Fruit fly (Drosophila melanogaster) whole organism, embryonic: Measurements from ENCODE around the gene Best3.

Experiments
- Awh ChIP-seq: fragments of 200-800 bp; sonication (Bioruptor generic); IDR thresholded peaks from 2 replicates; pipeline ENCODE4, ENCODE4 v1.3.6; 2022; ENCODE audit warnings: missing biosample characterization, missing genetic modification characterization
- CG10147 ChIP-seq: fragments of 200-800 bp; sonication (Bioruptor generic); optimal IDR thresholded peaks from 2 replicates; lab custom pipeline; 2019; ENCODE audit warnings: missing biosample characterization, mild to moderate bottlenecking, missing genetic modification characterization, moderate library complexity
- CG10321 ChIP-seq: fragments of 200-800 bp; sonication (Bioruptor generic); IDR thresholded peaks from 2 replicates; pipeline ENCODE4 v1.3.6; 2022; ENCODE audit warnings: missing biosample characterization, missing genetic modification characterization
- CG10431 ChIP-seq: fragments of 200-800 bp; sonication (Bioruptor generic); optimal IDR thresholded peaks from 3 replicates; lab custom pipeline; 2018; ENCODE audit warnings: missing biosample characterization, mild to moderate bottlenecking, missing genetic modification characterization
- CG1233 ChIP-seq: fragments of 200-800 bp; sonication (Bioruptor generic); optimal IDR thresholded peaks from 4 replicates; lab custom pipeline; 2018; ENCODE audit warnings: missing biosample characterization, mild to moderate bottlenecking, missing genetic modification characterization
- CG12769 ChIP-seq: fragments of 200-800 bp; sonication (Bioruptor generic); optimal IDR thresholded peaks from 2 replicates; lab custom pipeline; 2019; ENCODE audit warnings: missing biosample characterization, mild to moderate bottlenecking, missing genetic modification characterization, moderate library complexity
- CG14014 ChIP-seq: fragments of 200-800 bp; sonication (Bioruptor generic); IDR thresholded peaks from 2 replicates; pipeline ENCODE4 v1.3.6; 2022; ENCODE audit warnings: missing biosample characterization, missing genetic modification characterization
- CG14710 ChIP-seq: fragments of 200-800 bp; sonication (Bioruptor generic); optimal IDR thresholded peaks from 3 replicates; lab custom pipeline; 2019; ENCODE audit warnings: missing biosample characterization, mild to moderate bottlenecking, missing genetic modification characterization, moderate library complexity
- CG15601 ChIP-seq: fragments of 200-800 bp; sonication (Bioruptor generic); optimal IDR thresholded peaks from 3 replicates; lab custom pipeline; 2019; ENCODE audit warnings: missing biosample characterization, mild to moderate bottlenecking, missing genetic modification characterization, moderate library complexity
- CG15696 ChIP-seq: fragments of 200-800 bp; sonication (Bioruptor generic); optimal IDR thresholded peaks from 2 replicates; lab custom pipeline; 2019; ENCODE audit warnings: missing biosample characterization, mild to moderate bottlenecking, missing genetic modification characterization, moderate library complexity
- CG1603 ChIP-seq: fragments of 200-800 bp; sonication (Bioruptor generic); optimal IDR thresholded peaks from 2 replicates; lab custom pipeline; 2019; ENCODE audit warnings: missing biosample characterization, mild to moderate bottlenecking, missing genetic modification characterization, moderate library complexity
- CG17186 ChIP-seq: fragments of 200-800 bp; sonication (Bioruptor generic); optimal IDR thresholded peaks from 3 replicates; lab custom pipeline; 2017; ENCODE audit warnings: missing biosample characterization, missing genetic modification reagents, missing genetic modification characterization
- CG17568 ChIP-seq: fragments of 200-800 bp; sonication (Bioruptor generic); optimal IDR thresholded peaks from 2 replicates; lab custom pipeline; 2018; ENCODE audit warnings: missing biosample characterization, mild to moderate bottlenecking, missing genetic modification characterization, moderate library complexity
- CG2678 ChIP-seq: fragments of 200-800 bp; sonication (Bioruptor generic); optimal IDR thresholded peaks from 3 replicates; lab custom pipeline; 2019; ENCODE audit warnings: missing biosample characterization, mild to moderate bottlenecking, missing genetic modification characterization, moderate library complexity
- CG31441 ChIP-seq: fragments of 200-800 bp; sonication (Bioruptor generic); IDR thresholded peaks from 2 replicates; pipeline ENCODE4 v1.3.6; 2022; ENCODE audit warnings: missing biosample characterization, missing genetic modification characterization
- CG3995 ChIP-seq: fragments of 200-800 bp; sonication (Bioruptor generic); optimal IDR thresholded peaks from 3 replicates; lab custom pipeline; 2016; ENCODE audit warnings: missing biosample characterization, missing genetic modification characterization
- CG4404 ChIP-seq: fragments of 200-800 bp; sonication (Bioruptor generic); IDR thresholded peaks from 2 replicates; pipeline ENCODE4 v1.3.6; 2022; ENCODE audit warnings: missing biosample characterization, missing genetic modification characterization
- CG5953 ChIP-seq: fragments of 200-800 bp; sonication (Bioruptor generic); IDR thresholded peaks from 2 replicates; pipeline ENCODE4 v1.3.6; 2022; ENCODE audit warnings: missing biosample characterization, missing genetic modification characterization
- CG6272 ChIP-seq: fragments of 200-800 bp; sonication (Bioruptor generic); IDR thresholded peaks from 2 replicates; pipeline ENCODE4 v1.3.6; 2022; ENCODE audit warnings: missing biosample characterization, missing genetic modification characterization
- CG6654 ChIP-seq: fragments of 200-800 bp; sonication (Bioruptor generic); optimal IDR thresholded peaks from 2 replicates; lab custom pipeline; 2017; ENCODE audit warnings: missing biosample characterization, mild to moderate bottlenecking, missing genetic modification characterization
- CG8765 ChIP-seq: fragments of 200-800 bp; sonication (Bioruptor generic); IDR thresholded peaks from 2 replicates; pipeline ENCODE4 v1.3.6; 2022; ENCODE audit warnings: missing biosample characterization, missing genetic modification characterization
- CG9727 ChIP-seq: fragments of 200-800 bp; sonication (Bioruptor generic); optimal IDR thresholded peaks from 3 replicates; lab custom pipeline; 2017; ENCODE audit warnings: missing biosample characterization, mild to moderate bottlenecking, missing genetic modification characterization
- CG9817 ChIP-seq: fragments of 200-800 bp; sonication (Bioruptor generic); optimal IDR thresholded peaks from 2 replicates; lab custom pipeline; 2018; ENCODE audit warnings: missing biosample characterization, mild to moderate bottlenecking, missing genetic modification characterization, moderate library complexity
- CoRest ChIP-seq: fragments of 200-800 bp; sonication (Bioruptor generic); optimal IDR thresholded peaks from 3 replicates; lab custom pipeline; 2018; ENCODE audit warnings: missing biosample characterization, mild to moderate bottlenecking, missing genetic modification characterization, moderate library complexity
- Dbx ChIP-seq: fragments of 200-800 bp; sonication (Bioruptor generic); IDR thresholded peaks from 3 replicates; pipeline ENCODE4 v1.3.6; 2022; ENCODE audit warnings: missing biosample characterization, missing genetic modification characterization
- Fer1 ChIP-seq: fragments of 200-800 bp; sonication (Bioruptor generic); optimal IDR thresholded peaks from 2 replicates; lab custom pipeline; 2017; ENCODE audit warnings: missing biosample characterization, mild to moderate bottlenecking, missing genetic modification characterization
- H2.0 ChIP-seq: fragments of 200-800 bp; sonication (Bioruptor generic); IDR thresholded peaks from 2 replicates; pipeline ENCODE4 v1.3.6; 2022; ENCODE audit warnings: missing biosample characterization, missing genetic modification characterization
- HLH4C ChIP-seq: fragments of 200-800 bp; sonication (Bioruptor generic); IDR thresholded peaks from 3 replicates; pipeline ENCODE4 v1.3.6; 2022; ENCODE audit warnings: missing biosample characterization, missing genetic modification characterization; ENCODE audit not compliant: partially characterized antibody
- Hand ChIP-seq: fragments of 200-800 bp; sonication (Bioruptor generic); optimal IDR thresholded peaks from 2 replicates; lab custom pipeline; 2017; ENCODE audit warnings: mild to moderate bottlenecking, missing biosample characterization, missing genetic modification reagents, missing genetic modification characterization
- Hr3 ChIP-seq: fragments of 200-800 bp; sonication (Bioruptor generic); optimal IDR thresholded peaks from 3 replicates; lab custom pipeline; 2016; ENCODE audit warnings: missing biosample characterization, missing genetic modification characterization
- Hr78 ChIP-seq, 2 experiments: fragments of 200-800 bp in 1 of 2; fragments of >200 bp in 1 of 2; sonication (Bioruptor generic) in 1 of 2; optimal IDR thresholded peaks; 2 replicates each; lab custom pipeline; 2017 to 2019; ENCODE audit warnings: missing biosample characterization in 2 of 2, missing genetic modification characterization in 2 of 2, mild to moderate bottlenecking in 1 of 2, moderate library complexity in 1 of 2
- NC2α ChIP-seq: fragments of 200-800 bp; sonication (Bioruptor generic); optimal IDR thresholded peaks from 2 replicates; lab custom pipeline; 2016; ENCODE audit warnings: missing biosample characterization, missing genetic modification characterization
- Nf-YA ChIP-seq: fragments of 200-800 bp; sonication (Bioruptor generic); IDR thresholded peaks from 2 replicates; pipeline ENCODE4 v1.3.6; 2022; ENCODE audit warnings: missing biosample characterization, missing genetic modification characterization
- NfI ChIP-seq: fragments of 200-800 bp; sonication (Bioruptor generic); optimal IDR thresholded peaks from 3 replicates; lab custom pipeline; 2018; ENCODE audit warnings: missing biosample characterization, mild to moderate bottlenecking, missing genetic modification characterization, moderate library complexity
- ab ChIP-seq: fragments of 200-800 bp; sonication (Bioruptor generic); optimal IDR thresholded peaks from 2 replicates; lab custom pipeline; 2016; ENCODE audit warnings: missing biosample characterization, missing genetic modification characterization
- abd-A ChIP-seq: fragments of 200-800 bp; sonication (Bioruptor generic); optimal IDR thresholded peaks from 3 replicates; lab custom pipeline; 2019; ENCODE audit warnings: missing biosample characterization, mild to moderate bottlenecking, missing genetic modification characterization, moderate library complexity
- amos ChIP-seq: fragments of 200-800 bp; sonication (Bioruptor generic); IDR thresholded peaks from 2 replicates; pipeline ENCODE4 v1.3.6; 2022; ENCODE audit warnings: missing biosample characterization, missing genetic modification characterization; ENCODE audit not compliant: partially characterized antibody
- ara ChIP-seq: fragments of 200-800 bp; sonication (Bioruptor generic); IDR thresholded peaks from 2 replicates; pipeline ENCODE4 v1.3.6; 2022; ENCODE audit warnings: missing biosample characterization, missing genetic modification characterization
- ash1 ChIP-seq: fragments of 200-800 bp; sonication (Bioruptor generic); optimal IDR thresholded peaks from 2 replicates; lab custom pipeline; 2018; ENCODE audit warnings: missing biosample characterization, mild to moderate bottlenecking, missing genetic modification characterization
- ci ChIP-seq: fragments of 200-800 bp; sonication (Bioruptor generic); IDR thresholded peaks from 3 replicates; pipeline ENCODE4 v1.3.6; 2022; ENCODE audit warnings: missing biosample characterization, missing genetic modification characterization
- dysf ChIP-seq: fragments of 200-800 bp; sonication (Bioruptor generic); IDR thresholded peaks from 3 replicates; pipeline ENCODE4 v1.3.6; 2022; ENCODE audit warnings: missing biosample characterization, missing genetic modification characterization
- grau ChIP-seq: fragments of 200-800 bp; optimal IDR thresholded peaks from 3 replicates; lab custom pipeline; 2019; ENCODE audit warnings: missing biosample characterization, mild to moderate bottlenecking, missing genetic modification characterization, moderate library complexity
- hth ChIP-seq: fragments of >200 bp; optimal IDR thresholded peaks from 2 replicates; lab custom pipeline; 2017; ENCODE audit warnings: inconsistent platforms
- knrl ChIP-seq: fragments of 200-800 bp; sonication (Bioruptor generic); IDR thresholded peaks from 3 replicates; pipeline ENCODE4 v1.3.6; 2022; ENCODE audit warnings: missing biosample characterization, missing genetic modification characterization; ENCODE audit not compliant: partially characterized antibody
- lmd ChIP-seq: fragments of 200-800 bp; sonication (Bioruptor generic); IDR thresholded peaks from 2 replicates; pipeline ENCODE4 v1.3.6; 2022; ENCODE audit warnings: missing biosample characterization, missing genetic modification characterization
- lola ChIP-seq, 3 experiments: fragments of >200 bp in 2 of 3; fragments of 200-800 bp in 1 of 3; sonication (Bioruptor generic) in 1 of 3; optimal IDR thresholded peaks; 2 replicates each; lab custom pipeline; 2017 to 2019; ENCODE audit warnings: missing biosample characterization in 3 of 3, missing genetic modification characterization in 3 of 3, mild to moderate bottlenecking in 1 of 3, moderate library complexity in 1 of 3
- nmo ChIP-seq: fragments of 200-800 bp; sonication (Bioruptor generic); optimal IDR thresholded peaks from 2 replicates; lab custom pipeline; 2018; ENCODE audit warnings: missing biosample characterization, mild to moderate bottlenecking, missing genetic modification characterization, moderate library complexity
- p53 ChIP-seq: fragments of 200-800 bp; sonication (Bioruptor generic); optimal IDR thresholded peaks from 2 replicates; lab custom pipeline; 2016; ENCODE audit warnings: missing biosample characterization, missing genetic modification characterization
- sim ChIP-seq: fragments of 200-800 bp; sonication (Bioruptor generic); IDR thresholded peaks from 2 replicates; pipeline ENCODE4 v1.3.6; 2022; ENCODE audit warnings: missing biosample characterization, missing genetic modification characterization
- tio ChIP-seq: fragments of 200-800 bp; sonication (Bioruptor generic); optimal IDR thresholded peaks from 2 replicates; lab custom pipeline; 2017; ENCODE audit warnings: missing biosample characterization, missing genetic modification characterization, inconsistent platforms
- z ChIP-seq: fragments of 200-800 bp; sonication (Bioruptor generic); IDR thresholded peaks from 3 replicates; pipeline ENCODE4 v1.3.6; 2022; ENCODE audit warnings: missing biosample characterization, missing genetic modification characterization
- zen ChIP-seq: fragments of 200-800 bp; sonication (Bioruptor generic); optimal IDR thresholded peaks from 3 replicates; lab custom pipeline; 2018; ENCODE audit warnings: missing biosample characterization, mild to moderate bottlenecking, missing genetic modification characterization, moderate library complexity

Best3 gene

DNA sequence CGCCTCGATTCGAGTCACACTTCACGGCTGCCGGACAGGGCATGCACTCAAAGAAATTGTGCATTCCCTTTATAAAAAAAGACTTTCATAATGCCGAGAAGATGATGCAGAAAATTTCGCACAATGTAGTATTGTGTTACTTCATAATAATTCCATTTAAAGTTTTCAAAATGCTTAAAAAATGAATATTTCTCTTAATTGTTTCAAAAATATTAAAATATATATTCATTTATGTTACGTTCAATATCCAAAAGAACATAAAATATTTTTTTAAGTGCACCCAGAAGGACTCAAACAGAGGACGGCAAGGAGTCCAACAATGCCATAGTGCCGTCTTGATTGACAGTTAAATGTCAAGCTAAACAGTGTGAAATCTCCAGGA, 27.6 kb upstream of the Best3 start (continued):
- peak; percentile 71 for TF ChIP-seq CG9727 (GFP tag; lab: Kevin White, UChicago)
- no peak for TF ChIP-seq z (GFP tag; lab: Robert Waterston, UW)
- no peak for TF ChIP-seq Hand (GFP tag; lab: Kevin White, UChicago)
- peak; percentile 24 for TF ChIP-seq grau
- peak in 1 of 3 experiments; percentile 71 for TF ChIP-seq lola (GFP tag; optimal IDR thresholded peaks at IDR 0.05; lab: Kevin White, UChicago)
- TF ChIP-seq CG1603 (tag; lab: Kevin White, UChicago) = no peak
- TF ChIP-seq CG12769 (tag; lab: Kevin White, UChicago) = no peak
- no peak for TF ChIP-seq CG17186 (GFP tag; lab: Kevin White, UChicago)
- TF ChIP-seq Dbx (GFP tag; lab: Robert Waterston, UW) = no peak
- TF ChIP-seq CG3995 = no peak
- TF ChIP-seq dysf = no peak
- TF ChIP-seq Hr3 = peak; percentile 24
- peak; percentile 46 for TF ChIP-seq CG31441 (GFP tag; lab: Robert Waterston, UW)
- TF ChIP-seq CG8765 (GFP tag; lab: Robert Waterston, UW) = no peak
- TF ChIP-seq NC2α (GFP tag; lab: Kevin White, UChicago) = no peak
- TF ChIP-seq CG15696 (tag; lab: Kevin White, UChicago) = peak; percentile 82
- peak; percentile 45 for TF ChIP-seq CG14710 (tag; lab: Kevin White, UChicago)
- TF ChIP-seq Awh (GFP tag; lab: Robert Waterston, UW) = no peak
- no peak for TF ChIP-seq ab
- TF ChIP-seq p53 (GFP tag; lab: Kevin White, UChicago) = no peak
- peak; percentile 16 for TF ChIP-seq CG2678 (tag; lab: Kevin White, UChicago)
- no peak for TF ChIP-seq ara (GFP tag; lab: Robert Waterston, UW)
- peak; percentile 68 for TF ChIP-seq CG4404
- TF ChIP-seq CG14014 (GFP tag; lab: Robert Waterston, UW) = no peak
- TF ChIP-seq NfI (GFP tag; lab: Kevin White, UChicago) = no peak
- TF ChIP-seq CG10321 (GFP tag; lab: Robert Waterston, UW) = no peak
- no peak for TF ChIP-seq H2.0 (GFP tag; lab: Robert Waterston, UW)
- TF ChIP-seq amos = no peak
- no peak for TF ChIP-seq CG5953 (GFP tag; lab: Robert Waterston, UW)
- no peak for TF ChIP-seq CG6654
- no peak for TF ChIP-seq Fer1
- TF ChIP-seq knrl (GFP tag; lab: Robert Waterston, UW) = no peak
- no peak for TF ChIP-seq CG6272
- no peak for TF ChIP-seq ci (GFP tag; lab: Robert Waterston, UW)
- TF ChIP-seq sim (GFP tag; lab: Robert Waterston, UW) = no peak
- peak; percentile 6 for TF ChIP-seq CG1233 (GFP tag; lab: Kevin White, UChicago)
- no peak for TF ChIP-seq hth (lab: Kevin White, UChicago)
- TF ChIP-seq CG17568 = no peak
- TF ChIP-seq CG15601 (tag; lab: Kevin White, UChicago) = no peak
- TF ChIP-seq zen (tag; lab: Kevin White, UChicago) = peak; percentile 76
- no peak for TF ChIP-seq lmd (GFP tag; lab: Robert Waterston, UW)
- TF ChIP-seq nmo (GFP tag; lab: Kevin White, UChicago) = peak; percentile 17
- TF ChIP-seq HLH4C = no peak
- no peak for TF ChIP-seq Hr78 (GFP tag; optimal IDR thresholded peaks at IDR 0.05; lab: Kevin White, UChicago)
- no peak for TF ChIP-seq ash1 (GFP tag; lab: Kevin White, UChicago)
- no peak for TF ChIP-seq Nf-YA
- no peak for TF ChIP-seq CG9817 (tag; lab: Kevin White, UChicago)
- TF ChIP-seq abd-A = no peak
- TF ChIP-seq CoRest = no peak
- no peak for TF ChIP-seq CG10147 (GFP tag; lab: Kevin White, UChicago)
- TF ChIP-seq CG10431 (GFP tag; lab: Kevin White, UChicago) = no peak
- TF ChIP-seq tio (GFP tag; lab: Kevin White, UChicago) = no peak
